Worm (Caenorhabditis elegans): ENCODE measurements around the gene eel-1.

DNA sequence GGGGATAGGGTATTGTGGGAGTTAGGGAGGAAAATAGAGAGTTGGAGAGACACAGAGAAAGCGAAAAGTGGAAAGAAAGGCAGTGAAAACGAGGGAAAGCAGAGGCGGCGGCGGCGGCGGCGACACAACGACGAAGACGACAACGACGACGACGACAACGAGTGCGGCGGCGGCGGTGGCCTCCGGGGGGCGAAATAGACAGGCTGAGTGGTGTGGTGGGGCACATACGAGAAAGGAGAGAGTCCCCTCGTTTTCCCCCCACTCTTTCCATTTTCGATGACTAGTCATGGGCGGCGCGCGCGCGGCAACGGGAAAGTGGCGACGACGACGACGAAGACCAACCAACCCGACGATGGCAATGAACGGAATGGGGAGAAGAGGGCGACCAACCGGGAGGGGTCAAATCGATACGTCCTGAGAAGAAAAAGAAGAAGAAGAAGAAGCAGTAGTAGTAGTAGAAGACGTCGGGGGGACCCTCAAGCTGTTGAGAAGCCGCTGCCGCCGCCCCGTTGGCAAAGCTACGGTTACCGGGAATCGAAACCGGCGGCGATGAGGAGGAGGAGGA lies 51.2 kb downstream of the eel-1 start:
- TF ChIP-seq ztf-23 (GFP tag; IDR thresholded peaks at IDR 0.05): peak; percentile 58; the same call in 1 of the 2 replicates
- no peak; the same call in 1 of the 2 replicates for TF ChIP-seq ztf-29 (GFP tag; IDR thresholded peaks at IDR 0.05)

Data from whole organism, midembryonic.